Fruit fly (Drosophila melanogaster): ENCODE results near the gene CG13949.

Gene CG13949

dm6 chr2L:887788-888187 lies 32.7 kb downstream of the CG13949 start:
- no peak for TF ChIP-seq cnc (optimal IDR thresholded peaks at IDR 0.05)

dm6 chr2L:889799-890198 lies 34.7 kb downstream of the CG13949 start:
- TF ChIP-seq CG11617 (GFP tag; optimal IDR thresholded peaks at IDR 0.05) (no peak), cic (GFP tag; optimal IDR thresholded peaks at IDR 0.05) (no peak), Crg-1 (GFP tag; optimal IDR thresholded peaks at IDR 0.05) (no peak), CG12768 (GFP tag; optimal IDR thresholded peaks at IDR 0.05) (no peak), Hr96 (GFP tag; optimal IDR thresholded peaks at IDR 0.05) (no peak), CG5204 (GFP tag; optimal IDR thresholded peaks at IDR 0.05) (no peak), cnc (optimal IDR thresholded peaks at IDR 0.05) (no peak), CG7101 (tag; optimal IDR thresholded peaks at IDR 0.05) (no peak), Mnt (GFP tag; optimal IDR thresholded peaks at IDR 0.05) (no peak), bab1 (GFP tag; optimal IDR thresholded peaks at IDR 0.05) (no peak), ovo (GFP tag; optimal IDR thresholded peaks at IDR 0.05) (no peak), Clk (GFP tag; optimal IDR thresholded peaks at IDR 0.05) (no peak), CG7045 (GFP tag; optimal IDR thresholded peaks at IDR 0.05) (no peak), CG14711 (tag; optimal IDR thresholded peaks at IDR 0.05) (no peak), kay (GFP tag; ENCODE audit: borderline replicate concordance) (no peak), tj (GFP tag; optimal IDR thresholded peaks at IDR 0.05) (no peak), CG33017 (tag; optimal IDR thresholded peaks at IDR 0.05) (no peak), pad (GFP tag; optimal IDR thresholded peaks at IDR 0.05) (no peak), CG1620 (GFP tag; optimal IDR thresholded peaks at IDR 0.05) (no peak), toe (GFP tag; optimal IDR thresholded peaks at IDR 0.05) (no peak)

- TF ChIP-seq kay (GFP tag; ENCODE audit: borderline replicate concordance), result no peak
- no peak for TF ChIP-seq tj (GFP tag; optimal IDR thresholded peaks at IDR 0.05)
- no peak for TF ChIP-seq CG11617 (GFP tag; optimal IDR thresholded peaks at IDR 0.05)
- no peak for TF ChIP-seq Clk (GFP tag; optimal IDR thresholded peaks at IDR 0.05)
- no peak for TF ChIP-seq CG33017 (tag; optimal IDR thresholded peaks at IDR 0.05)
- TF ChIP-seq ovo (GFP tag; optimal IDR thresholded peaks at IDR 0.05), result no peak
Observed at dm6 chr2L:892461-892860, 37.3 kb downstream of the CG13949 start.

dm6 chr2L:893171-893570 lies 38.0 kb downstream of the CG13949 start:
- no peak for TF ChIP-seq Hr96 (GFP tag; optimal IDR thresholded peaks at IDR 0.05)
- no peak for TF ChIP-seq bab1 (GFP tag; optimal IDR thresholded peaks at IDR 0.05)
- no peak for TF ChIP-seq cnc (optimal IDR thresholded peaks at IDR 0.05)

- no peak for TF ChIP-seq Crg-1 (GFP tag; optimal IDR thresholded peaks at IDR 0.05)
- no peak for TF ChIP-seq ovo (GFP tag; optimal IDR thresholded peaks at IDR 0.05)
- TF ChIP-seq Mnt (GFP tag; optimal IDR thresholded peaks at IDR 0.05), result no peak
- TF ChIP-seq CG12768 (GFP tag; optimal IDR thresholded peaks at IDR 0.05), result no peak
- TF ChIP-seq CG7045 (GFP tag; optimal IDR thresholded peaks at IDR 0.05), result no peak
- no peak for TF ChIP-seq tj (GFP tag; optimal IDR thresholded peaks at IDR 0.05)
- no peak for TF ChIP-seq CG7101 (tag; optimal IDR thresholded peaks at IDR 0.05)
- TF ChIP-seq pad (GFP tag; optimal IDR thresholded peaks at IDR 0.05), result no peak
- TF ChIP-seq Clk (GFP tag; optimal IDR thresholded peaks at IDR 0.05), result no peak
- no peak for TF ChIP-seq cic (GFP tag; optimal IDR thresholded peaks at IDR 0.05)
- no peak for TF ChIP-seq cnc (optimal IDR thresholded peaks at IDR 0.05)
- TF ChIP-seq toe (GFP tag; optimal IDR thresholded peaks at IDR 0.05), result no peak
- no peak for TF ChIP-seq CG5204 (GFP tag; optimal IDR thresholded peaks at IDR 0.05)
- no peak for TF ChIP-seq Hr96 (GFP tag; optimal IDR thresholded peaks at IDR 0.05)
- TF ChIP-seq CG1620 (GFP tag; optimal IDR thresholded peaks at IDR 0.05), result no peak
- TF ChIP-seq CG11617 (GFP tag; optimal IDR thresholded peaks at IDR 0.05), result no peak
- TF ChIP-seq CG14711 (tag; optimal IDR thresholded peaks at IDR 0.05), result no peak
- no peak for TF ChIP-seq kay (GFP tag; ENCODE audit: borderline replicate concordance)
- TF ChIP-seq bab1 (GFP tag; optimal IDR thresholded peaks at IDR 0.05), result no peak
- TF ChIP-seq CG33017 (tag; optimal IDR thresholded peaks at IDR 0.05), result no peak
Observed at dm6 chr2L:895448-895847, 40.3 kb downstream of the CG13949 start.

dm6 chr2L:897124-897523 lies 42.0 kb downstream of the CG13949 start:
- TF ChIP-seq CG33017 (tag; optimal IDR thresholded peaks at IDR 0.05) (no peak), ovo (GFP tag; optimal IDR thresholded peaks at IDR 0.05) (no peak), CG5204 (GFP tag; optimal IDR thresholded peaks at IDR 0.05) (no peak), CG12768 (GFP tag; optimal IDR thresholded peaks at IDR 0.05) (no peak), toe (GFP tag; optimal IDR thresholded peaks at IDR 0.05) (no peak), CG1620 (GFP tag; optimal IDR thresholded peaks at IDR 0.05) (no peak), Clk (GFP tag; optimal IDR thresholded peaks at IDR 0.05) (no peak), cnc (optimal IDR thresholded peaks at IDR 0.05) (no peak), Mnt (GFP tag; optimal IDR thresholded peaks at IDR 0.05) (no peak), CG14711 (tag; optimal IDR thresholded peaks at IDR 0.05) (no peak), bab1 (GFP tag; optimal IDR thresholded peaks at IDR 0.05) (no peak), CG11617 (GFP tag; optimal IDR thresholded peaks at IDR 0.05) (no peak), tj (GFP tag; optimal IDR thresholded peaks at IDR 0.05) (no peak), Hr96 (GFP tag; optimal IDR thresholded peaks at IDR 0.05) (no peak), pad (GFP tag; optimal IDR thresholded peaks at IDR 0.05) (no peak), CG7101 (tag; optimal IDR thresholded peaks at IDR 0.05) (no peak), Crg-1 (GFP tag; optimal IDR thresholded peaks at IDR 0.05) (no peak), kay (GFP tag; ENCODE audit: borderline replicate concordance) (no peak)

dm6 chr2L:898316-898715 lies 43.2 kb downstream of the CG13949 start, which contains the start of gene Lsp1beta:
Gene Lsp1beta (plus strand): TSS chr2L:898500.
- TF ChIP-seq toe (GFP tag; optimal IDR thresholded peaks at IDR 0.05), result no peak
- no peak for TF ChIP-seq CG12768 (GFP tag; optimal IDR thresholded peaks at IDR 0.05)
- TF ChIP-seq CG1620 (GFP tag; optimal IDR thresholded peaks at IDR 0.05), result no peak
- TF ChIP-seq CG11617 (GFP tag; optimal IDR thresholded peaks at IDR 0.05), result no peak
- TF ChIP-seq CG5204 (GFP tag; optimal IDR thresholded peaks at IDR 0.05), result no peak
- no peak for TF ChIP-seq CG33017 (tag; optimal IDR thresholded peaks at IDR 0.05)
- no peak for TF ChIP-seq Crg-1 (GFP tag; optimal IDR thresholded peaks at IDR 0.05)
- TF ChIP-seq CG7045 (GFP tag; optimal IDR thresholded peaks at IDR 0.05), result no peak
- TF ChIP-seq Clk (GFP tag; optimal IDR thresholded peaks at IDR 0.05), result no peak
- TF ChIP-seq cnc (optimal IDR thresholded peaks at IDR 0.05), result no peak
- TF ChIP-seq CG7101 (tag; optimal IDR thresholded peaks at IDR 0.05), result no peak
- TF ChIP-seq ovo (GFP tag; optimal IDR thresholded peaks at IDR 0.05), result no peak
- no peak for TF ChIP-seq tj (GFP tag; optimal IDR thresholded peaks at IDR 0.05)
